Worm (Caenorhabditis elegans): ENCODE data around the gene btb-19.

Gene btb-19

ce11 chrII:14528233-14528802 lies 6.4 kb upstream of the btb-19 start, which contains the start of the genes F57C2.5 and spat-1:
Gene F57C2.5 (minus strand): TSS chrII:14528239.
Gene spat-1 (plus strand): TSS chrII:14528752.
- peak; percentile 96 for TF ChIP-seq ahr-1 (tag; optimal IDR thresholded peaks at IDR 0.05)
- no peak for TF ChIP-seq unc-3 (GFP tag; conservative IDR thresholded peaks at IDR 0.05)
- TF ChIP-seq unc-3 (tag; optimal IDR thresholded peaks at IDR 0.05): peak; percentile 74
- TF ChIP-seq ama-1 (optimal IDR thresholded peaks at IDR 0.05): no peak
- TF ChIP-seq ceh-45 (GFP tag; IDR thresholded peaks at IDR 0.05): no peak
- no peak for TF ChIP-seq lin-11 (tag; optimal IDR thresholded peaks at IDR 0.05)
- TF ChIP-seq che-1 (tag; optimal IDR thresholded peaks at IDR 0.05): peak; percentile 51
- TF ChIP-seq hlh-6 (tag; optimal IDR thresholded peaks at IDR 0.05): peak; percentile 6
- TF ChIP-seq rnt-1 (tag; optimal IDR thresholded peaks at IDR 0.05): peak; percentile 92
- peak; percentile 96 for TF ChIP-seq ref-2 (tag; optimal IDR thresholded peaks at IDR 0.05)
- TF ChIP-seq C38D4.7 (GFP tag; optimal IDR thresholded peaks at IDR 0.05): no peak
- peak; percentile 79 for TF ChIP-seq pag-3 (tag; optimal IDR thresholded peaks at IDR 0.05; ENCODE audit: borderline replicate concordance)
- no peak for TF ChIP-seq odd-2 (tag; optimal IDR thresholded peaks at IDR 0.05)
- no peak for TF ChIP-seq fkh-10 (GFP tag; optimal IDR thresholded peaks at IDR 0.05)
- peak; percentile 91 for TF ChIP-seq pqm-1 (tag; optimal IDR thresholded peaks at IDR 0.05)
- TF ChIP-seq hlh-30 (tag; optimal IDR thresholded peaks at IDR 0.05; ENCODE audit: insufficient read depth): no peak
- TF ChIP-seq ztf-16 (tag; optimal IDR thresholded peaks at IDR 0.05): peak; percentile 80
- TF ChIP-seq npax-4 (tag; optimal IDR thresholded peaks at IDR 0.05): peak; percentile 19
- peak; percentile 58 for TF ChIP-seq syd-9 (tag; optimal IDR thresholded peaks at IDR 0.05)
- TF ChIP-seq fkh-6 (tag; optimal IDR thresholded peaks at IDR 0.05): peak; percentile 73
- TF ChIP-seq F13H6.1 (tag; optimal IDR thresholded peaks at IDR 0.05): peak; percentile 92
- TF ChIP-seq gmeb-2 (tag; optimal IDR thresholded peaks at IDR 0.05): no peak
- TF ChIP-seq unc-55 (GFP tag; optimal IDR thresholded peaks at IDR 0.05): no peak
- peak; percentile 21 for TF ChIP-seq sdc-2 (tag; optimal IDR thresholded peaks at IDR 0.05)
- peak; percentile 93 for TF ChIP-seq lim-6 (tag; optimal IDR thresholded peaks at IDR 0.05)
- peak; percentile 80 for TF ChIP-seq ceh-34 (tag; optimal IDR thresholded peaks at IDR 0.05)
- peak; percentile 49 for TF ChIP-seq ttx-3 (tag; optimal IDR thresholded peaks at IDR 0.05)
- no peak for TF ChIP-seq nhr-232 (tag; optimal IDR thresholded peaks at IDR 0.05)
- peak; percentile 8 for TF ChIP-seq eyg-1 (tag; optimal IDR thresholded peaks at IDR 0.05)
- no peak for TF ChIP-seq sox-2 (GFP tag; IDR thresholded peaks at IDR 0.05)
- no peak for TF ChIP-seq pat-9 (tag; optimal IDR thresholded peaks at IDR 0.05)
- no peak for TF ChIP-seq ceh-9 (tag; optimal IDR thresholded peaks at IDR 0.05)
- no peak for TF ChIP-seq T23F11.4 (GFP tag; optimal IDR thresholded peaks at IDR 0.05)
- peak; percentile 94 for TF ChIP-seq tbx-7 (tag; optimal IDR thresholded peaks at IDR 0.05)
- TF ChIP-seq elt-2 (tag; optimal IDR thresholded peaks at IDR 0.05): peak; percentile 90
- TF ChIP-seq pax-1 (tag; optimal IDR thresholded peaks at IDR 0.05): no peak
- peak; percentile 73 for TF ChIP-seq mec-3 (tag; optimal IDR thresholded peaks at IDR 0.05; ENCODE audit: borderline replicate concordance)
- TF ChIP-seq hlh-13 (GFP tag; optimal IDR thresholded peaks at IDR 0.05): no peak
- TF ChIP-seq madf-2 (tag; optimal IDR thresholded peaks at IDR 0.05): peak; percentile 6
- peak; percentile 81 for TF ChIP-seq unc-86 (tag; optimal IDR thresholded peaks at IDR 0.05)
- peak; percentile 96 for TF ChIP-seq ceh-2 (tag; optimal IDR thresholded peaks at IDR 0.05)
- TF ChIP-seq elt-4 (tag; optimal IDR thresholded peaks at IDR 0.05): no peak
- no peak for TF ChIP-seq dve-1 (tag; optimal IDR thresholded peaks at IDR 0.05)
- TF ChIP-seq K09A11.1 (tag; optimal IDR thresholded peaks at IDR 0.05; ENCODE audit: insufficient read depth): no peak
- no peak for TF ChIP-seq ceh-30 (tag; optimal IDR thresholded peaks at IDR 0.05)
- TF ChIP-seq nhr-11 (tag; optimal IDR thresholded peaks at IDR 0.05): no peak
- TF ChIP-seq dmd-4 (tag; optimal IDR thresholded peaks at IDR 0.05; ENCODE audit: borderline replicate concordance): peak; percentile 56
- TF ChIP-seq zip-5 (tag; optimal IDR thresholded peaks at IDR 0.05): peak; percentile 96
- peak; percentile 61 for TF ChIP-seq pha-2 (tag; optimal IDR thresholded peaks at IDR 0.05)
- no peak for TF ChIP-seq ceh-22 (tag; optimal IDR thresholded peaks at IDR 0.05)
- peak; percentile 86 for TF ChIP-seq unc-42 (tag; optimal IDR thresholded peaks at IDR 0.05)
- peak; percentile 94 for TF ChIP-seq C08G9.2 (tag; optimal IDR thresholded peaks at IDR 0.05)
- peak; percentile 79 for TF ChIP-seq hlh-15 (tag; optimal IDR thresholded peaks at IDR 0.05)

Data from whole organism, late embryonic.